Worm (Caenorhabditis elegans) whole organism, early embryonic: ENCODE results near the gene C33D9.8.

ENCODE experiments used
- F13C5.2 ChIP-seq: sonication (generic microtip); optimal IDR thresholded peaks from 2 replicates; lab custom pipeline; 2017; ENCODE audit warnings: mild to moderate bottlenecking, missing genetic modification characterization, inconsistent platforms, missing compliant biosample characterization
- ama-1 ChIP-seq: fragments of 150-350 bp; optimal IDR thresholded peaks from 2 replicates; lab custom pipeline; 2014
- ceh-13 ChIP-seq: fragments of 200-800 bp; sonication (Bioruptor generic); optimal IDR thresholded peaks from 2 replicates; lab custom pipeline; 2018; ENCODE audit warnings: mild to moderate bottlenecking, missing genetic modification characterization, missing compliant biosample characterization
- ets-7 ChIP-seq: sonication (generic microtip); optimal IDR thresholded peaks from 2 replicates; lab custom pipeline; 2016; ENCODE audit warnings: missing genotype, missing genetic modification characterization, missing compliant biosample characterization
- hmg-4 ChIP-seq: fragments of 200-800 bp; sonication (Bioruptor generic); optimal IDR thresholded peaks from 2 replicates; lab custom pipeline; 2018; ENCODE audit warnings: mild to moderate bottlenecking, missing genetic modification characterization, missing compliant biosample characterization
- scrt-1 ChIP-seq: fragments of 200-800 bp; sonication (Bioruptor generic); IDR thresholded peaks from 2 replicates; pipeline ENCODE4 v1.3.6; 2022; ENCODE audit warnings: missing genetic modification characterization, missing compliant biosample characterization
- sea-1 ChIP-seq: fragments of 200-800 bp; sonication (Bioruptor generic); conservative IDR thresholded peaks from 2 replicates; pipeline ENCODE4 v1.3.6; 2022; ENCODE audit warnings: missing genetic modification characterization, missing compliant biosample characterization
- tbx-11 ChIP-seq: fragments of 200-800 bp; sonication (Bioruptor generic); IDR thresholded peaks from 2 replicates; pipeline ENCODE4 v1.3.6; 2022; ENCODE audit warnings: missing genetic modification characterization, missing compliant biosample characterization

ce11 chrIV:8816617-8817016 is 30.1 kb upstream of the C33D9.8 start:
- TF ChIP-seq ama-1 (lab: Kevin White, UChicago) (no peak), tbx-11 (GFP tag; lab: Robert Waterston, UW) (no peak), ets-7 (no peak), sea-1 (GFP tag; lab: Robert Waterston, UW) (no peak), scrt-1 (GFP tag; lab: Robert Waterston, UW) (no peak), ceh-13 (GFP tag; lab: Kevin White, UChicago) (no peak), F13C5.2 (tag; lab: Kevin White, UChicago) (no peak), hmg-4 (no peak)
